Worm (Caenorhabditis elegans) whole organism, L1 larva: Measurements from ENCODE around the gene nhr-277.

ENCODE experiments used
- C34B4.2 ChIP-seq: sonication (generic microtip); optimal IDR thresholded peaks from 2 replicates; lab custom pipeline; 2017; ENCODE audit warnings: mild to moderate bottlenecking, missing genetic modification characterization, missing compliant biosample characterization
- Y116A8C.19 ChIP-seq: sonication (generic microtip); optimal IDR thresholded peaks from 2 replicates; lab custom pipeline; 2016; ENCODE audit warnings: missing compliant biosample characterization, missing genetic modification characterization, borderline replicate concordance
- alr-1 ChIP-seq: fragments of 200-800 bp; sonication (Bioruptor generic); optimal IDR thresholded peaks from 2 replicates; lab custom pipeline; 2018; ENCODE audit warnings: borderline replicate concordance, mild to moderate bottlenecking, missing genetic modification characterization, missing compliant biosample characterization
- aly-2 ChIP-seq: fragments of 150-350 bp; optimal IDR thresholded peaks from 2 replicates; lab custom pipeline; 2014; ENCODE audit warnings: missing biosample characterization, missing genetic modification characterization
- blmp-1 ChIP-seq: fragments of 150-350 bp; optimal IDR thresholded peaks from 2 replicates; lab custom pipeline; 2014; ENCODE audit warnings: missing biosample characterization, missing genetic modification characterization
- ceh-82 ChIP-seq, 3 experiments: fragments of 150-350 bp in 1 of 3; sonication (generic microtip) in 2 of 3; optimal IDR thresholded peaks; 2 replicates each; lab custom pipeline; 2014 to 2017; ENCODE audit warnings: missing biosample characterization in 3 of 3, missing genetic modification characterization in 3 of 3
- ces-1 ChIP-seq: fragments of 150-350 bp; optimal IDR thresholded peaks from 2 replicates; lab custom pipeline; 2014; ENCODE audit warnings: missing biosample characterization, missing genetic modification reagents, missing genetic modification characterization
- dpl-1 ChIP-seq, 3 experiments: fragments of 150-350 bp in 2 of 3; sonication (generic microtip) in 1 of 3; optimal IDR thresholded peaks; 2 replicates each; lab custom pipeline; 2014 to 2017; ENCODE audit warnings: missing biosample characterization in 3 of 3, missing genetic modification characterization in 3 of 3, missing genetic modification reagents in 3 of 3
- dsc-1 ChIP-seq: sonication (generic microtip); optimal IDR thresholded peaks from 2 replicates; lab custom pipeline; 2016; ENCODE audit warnings: mild to moderate bottlenecking, missing genetic modification characterization, missing compliant biosample characterization
- efl-1 ChIP-seq, 4 experiments: fragments of 150-350 bp; optimal IDR thresholded peaks in 3 of 4; peaks in 1 of 4; 1 replicate in 1 of 4; 2 replicates in 3 of 4; lab custom pipeline; 2014; ENCODE audit warnings: missing biosample characterization in 2 of 4, missing genetic modification characterization in 2 of 4, missing genetic modification reagents in 2 of 4
- egl-27 ChIP-seq, 2 experiments: fragments of 150-350 bp in 1 of 2; sonication (generic microtip); optimal IDR thresholded peaks; 3 replicates each; lab custom pipeline; 2017 to 2018; ENCODE audit warnings: missing biosample characterization in 2 of 2, missing genetic modification characterization in 2 of 2, missing genetic modification reagents in 2 of 2
- elt-2 ChIP-seq: sonication (generic microtip); optimal IDR thresholded peaks from 2 replicates; lab custom pipeline; 2016; ENCODE audit warnings: missing genetic modification characterization, mild to moderate bottlenecking, inconsistent platforms, missing compliant biosample characterization, missing genetic modification reagents
- ets-5 ChIP-seq: fragments of 200-800 bp; sonication (Bioruptor generic); IDR thresholded peaks from 2 replicates; pipeline ENCODE4 v1.3.6; 2022; ENCODE audit warnings: missing genetic modification characterization, missing compliant biosample characterization
- fkh-4 ChIP-seq: sonication (generic microtip); optimal IDR thresholded peaks from 2 replicates; lab custom pipeline; 2016; ENCODE audit warnings: missing compliant biosample characterization, missing genetic modification characterization, borderline replicate concordance
- fkh-8 ChIP-seq: sonication (generic microtip); optimal IDR thresholded peaks from 2 replicates; lab custom pipeline; 2016; ENCODE audit warnings: mild to moderate bottlenecking, missing genetic modification characterization, missing compliant biosample characterization
- fos-1 ChIP-seq: fragments of 150-350 bp; optimal IDR thresholded peaks from 2 replicates; lab custom pipeline; 2014; ENCODE audit warnings: missing biosample characterization, missing genetic modification characterization
- irx-1 ChIP-seq: sonication (generic microtip); optimal IDR thresholded peaks from 2 replicates; lab custom pipeline; 2016; ENCODE audit warnings: missing genetic modification characterization, missing compliant biosample characterization
- isw-1 ChIP-seq: fragments of 200-800 bp; sonication (Bioruptor generic); IDR thresholded peaks from 2 replicates; pipeline ENCODE4 v1.3.6; 2022; ENCODE audit warnings: missing genetic modification characterization, missing compliant biosample characterization
- jun-1 ChIP-seq: fragments of 150-350 bp; optimal IDR thresholded peaks from 2 replicates; lab custom pipeline; 2014; ENCODE audit warnings: missing biosample characterization, missing genetic modification reagents, missing genetic modification characterization
- lin-13 ChIP-seq: fragments of 150-350 bp; optimal IDR thresholded peaks from 2 replicates; lab custom pipeline; 2014; ENCODE audit warnings: missing biosample characterization, missing genetic modification reagents, missing genetic modification characterization
- lin-15B ChIP-seq: fragments of 150-350 bp; sonication (generic microtip); optimal IDR thresholded peaks from 3 replicates; lab custom pipeline; 2014; ENCODE audit warnings: missing biosample characterization, missing genetic modification characterization
- lin-35 ChIP-seq, 2 experiments: fragments of 150-350 bp; optimal IDR thresholded peaks; 2 replicates each; lab custom pipeline; 2014; ENCODE audit warnings: missing biosample characterization in 2 of 2, missing genetic modification characterization in 2 of 2, missing genetic modification reagents in 2 of 2
- lir-3 ChIP-seq: sonication (generic microtip); optimal IDR thresholded peaks from 2 replicates; lab custom pipeline; 2016; ENCODE audit warnings: mild to moderate bottlenecking, missing genetic modification characterization, moderate library complexity, missing compliant biosample characterization; ENCODE audit not compliant: poor library complexity
- lsy-2 ChIP-seq, 2 experiments: fragments of 150-350 bp; optimal IDR thresholded peaks; 2 replicates each; lab custom pipeline; 2014; ENCODE audit warnings: missing biosample characterization in 2 of 2, missing genetic modification characterization in 2 of 2
- mab-9 ChIP-seq: fragments of 200-800 bp; sonication (Bioruptor generic); IDR thresholded peaks from 2 replicates; pipeline ENCODE4 v1.3.6; 2022; ENCODE audit warnings: missing genetic modification reagents, missing genetic modification characterization, missing compliant biosample characterization
- mdl-1 ChIP-seq, 2 experiments: fragments of 150-350 bp; optimal IDR thresholded peaks; 2 replicates each; lab custom pipeline; 2014 to 2017; ENCODE audit warnings: missing biosample characterization in 2 of 2, missing genetic modification characterization in 2 of 2, inconsistent platforms in 1 of 2
- mep-1 ChIP-seq: fragments of 150-350 bp; optimal IDR thresholded peaks from 2 replicates; lab custom pipeline; 2014; ENCODE audit warnings: missing biosample characterization, missing genetic modification characterization
- nhr-12 ChIP-seq: sonication (generic microtip); optimal IDR thresholded peaks from 2 replicates; lab custom pipeline; 2017; ENCODE audit warnings: missing biosample characterization, missing genetic modification characterization
- nhr-19 ChIP-seq: fragments of 200-800 bp; sonication (Bioruptor generic); conservative IDR thresholded peaks from 2 replicates; pipeline ENCODE4 v1.3.6; 2022; ENCODE audit warnings: missing genetic modification characterization, missing compliant biosample characterization
- nhr-237 ChIP-seq: fragments of 150-350 bp; optimal IDR thresholded peaks from 2 replicates; lab custom pipeline; 2014; ENCODE audit warnings: missing biosample characterization, missing genetic modification characterization
- nhr-47 ChIP-seq: sonication (generic microtip); optimal IDR thresholded peaks from 2 replicates; lab custom pipeline; 2016; ENCODE audit warnings: mild to moderate bottlenecking, missing genetic modification characterization, moderate library complexity, missing compliant biosample characterization
- nhr-71 ChIP-seq: sonication (generic microtip); optimal IDR thresholded peaks from 2 replicates; lab custom pipeline; 2016; ENCODE audit warnings: mild to moderate bottlenecking, missing genetic modification characterization, moderate library complexity, missing compliant biosample characterization
- nhr-85 ChIP-seq: sonication (generic microtip); peaks from one replicate; lab custom pipeline; 2016; ENCODE audit warnings: missing genetic modification characterization, inconsistent platforms, missing compliant biosample characterization
- rnt-1 ChIP-seq: sonication (generic microtip); optimal IDR thresholded peaks from 2 replicates; lab custom pipeline; 2016; ENCODE audit warnings: mild to moderate bottlenecking, missing genetic modification characterization, moderate library complexity, missing compliant biosample characterization
- skn-1 ChIP-seq: fragments of 150-350 bp; optimal IDR thresholded peaks from 2 replicates; lab custom pipeline; 2014; ENCODE audit warnings: missing biosample characterization, missing genetic modification characterization
- snpc-4 ChIP-seq: fragments of 150-350 bp; optimal IDR thresholded peaks from 2 replicates; lab custom pipeline; 2014; ENCODE audit warnings: missing biosample characterization, missing genetic modification characterization
- snu-23 ChIP-seq: sonication (generic microtip); optimal IDR thresholded peaks from 2 replicates; lab custom pipeline; 2016; ENCODE audit warnings: missing genetic modification characterization, missing compliant biosample characterization
- sup-37 ChIP-seq: fragments of 200-800 bp; sonication (Bioruptor generic); optimal IDR thresholded peaks from 2 replicates; lab custom pipeline; 2018; ENCODE audit warnings: mild to moderate bottlenecking, missing genetic modification characterization, missing compliant biosample characterization
- swsn-7 ChIP-seq: sonication (generic microtip); optimal IDR thresholded peaks from 2 replicates; lab custom pipeline; 2016; ENCODE audit warnings: missing genetic modification characterization, missing compliant biosample characterization
- tbx-2 ChIP-seq: sonication (generic microtip); optimal IDR thresholded peaks from 2 replicates; lab custom pipeline; 2016; ENCODE audit warnings: missing genetic modification characterization, missing compliant biosample characterization
- tlp-1 ChIP-seq: fragments of 150-350 bp; optimal IDR thresholded peaks from 2 replicates; lab custom pipeline; 2014; ENCODE audit warnings: missing biosample characterization, missing genetic modification characterization
- unc-98 ChIP-seq: fragments of 200-800 bp; sonication (Bioruptor generic); IDR thresholded peaks from 2 replicates; pipeline ENCODE4 v1.3.6; 2022; ENCODE audit warnings: missing genetic modification characterization, missing compliant biosample characterization
- vab-15 ChIP-seq: sonication (generic microtip); optimal IDR thresholded peaks from 2 replicates; lab custom pipeline; 2017; ENCODE audit warnings: missing genotype, mild to moderate bottlenecking, missing genetic modification characterization, missing compliant biosample characterization
- xbp-1 ChIP-seq: sonication (generic microtip); optimal IDR thresholded peaks from 2 replicates; lab custom pipeline; 2016; ENCODE audit warnings: missing genetic modification characterization, missing compliant biosample characterization
- zag-1 ChIP-seq: fragments of 150-350 bp; optimal IDR thresholded peaks from 2 replicates; lab custom pipeline; 2014; ENCODE audit warnings: missing biosample characterization, missing genetic modification characterization
- zip-4 ChIP-seq: fragments of 200-800 bp; sonication (Bioruptor generic); optimal IDR thresholded peaks from 2 replicates; lab custom pipeline; 2018; ENCODE audit warnings: mild to moderate bottlenecking, missing genetic modification characterization, moderate library complexity, missing compliant biosample characterization
- ztf-11 ChIP-seq, 2 experiments: sonication (generic microtip); optimal IDR thresholded peaks; 2 replicates each; lab custom pipeline; 2016 to 2017; ENCODE audit warnings: missing genetic modification characterization in 2 of 2, missing biosample characterization in 1 of 2, missing compliant biosample characterization in 1 of 2
- ztf-4 ChIP-seq: fragments of 150-350 bp; optimal IDR thresholded peaks from 2 replicates; lab custom pipeline; 2014; ENCODE audit warnings: missing biosample characterization, missing genetic modification characterization

Gene nhr-277

DNA sequence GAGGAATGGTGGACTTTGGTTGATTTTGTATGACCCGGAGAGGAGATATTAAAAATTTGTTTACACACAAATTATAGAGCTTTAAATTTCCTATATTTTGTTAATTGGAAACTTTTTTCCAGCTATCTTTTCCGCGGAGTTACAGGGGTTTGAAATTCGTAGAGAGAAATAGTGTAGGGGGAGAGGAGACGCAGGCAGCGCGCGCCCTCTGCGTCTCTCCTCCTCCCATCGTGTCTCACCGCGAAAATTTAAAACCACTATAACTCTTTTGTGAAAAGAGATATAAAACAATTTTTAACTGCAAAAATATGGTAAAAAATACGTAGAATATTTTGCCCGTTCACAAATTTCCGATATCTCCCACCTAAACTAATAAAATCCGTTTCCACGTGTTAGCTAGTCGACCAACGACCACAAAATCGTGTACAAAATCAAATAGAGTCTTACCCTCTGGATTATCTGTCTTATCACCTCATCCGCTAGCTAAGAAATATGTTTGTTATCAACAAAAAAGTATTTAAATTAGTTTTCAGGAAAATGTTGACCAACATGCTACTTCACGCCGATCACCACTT lies at the start of gene nhr-277:
Gene nhr-277 (plus strand): TSS at position 525 of the 575 bp plus-strand sequence.
- TF ChIP-seq tlp-1 (tag; lab: Kevin White, UChicago) (no peak), ets-5 (no peak), nhr-47 (tag; lab: Kevin White, UChicago) (no peak), fkh-4 (tag; lab: Kevin White, UChicago) (no peak), nhr-85 (peak; percentile 9), snpc-4 (no peak), efl-1 (optimal IDR thresholded peaks at IDR 0.05; lab: Kevin White, UChicago) (no peak), efl-1 (GFP tag; optimal IDR thresholded peaks at IDR 0.05 in 1 of 2; lab: Kevin White, UChicago) (peak in 1 of 2 experiments; percentile 11), skn-1 (no peak)

DNA sequence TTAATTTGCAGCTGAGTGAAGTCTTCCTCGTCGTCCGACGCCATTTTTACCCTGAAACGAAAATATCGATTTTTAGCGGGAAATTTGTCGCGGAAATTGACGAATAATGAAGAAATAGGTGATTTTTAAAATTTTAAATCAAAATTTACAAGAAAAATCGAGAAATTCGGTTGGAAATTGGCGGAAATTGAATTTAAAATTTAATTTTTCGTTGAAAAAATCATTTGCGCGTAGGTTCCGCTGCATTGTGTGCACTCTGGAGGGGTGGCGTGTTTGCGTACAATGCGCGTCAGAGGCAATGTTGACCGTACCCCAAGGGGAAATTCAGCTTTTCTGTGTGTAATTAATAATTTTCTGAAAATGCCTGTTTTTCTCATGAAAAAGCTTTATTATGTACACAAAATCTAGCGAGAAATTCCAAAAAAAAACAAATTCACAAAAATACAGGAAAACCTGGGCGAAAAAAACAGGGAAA lies 38.8 kb upstream of the nhr-277 start, which contains the start of gene Y94H6A.5:
Gene Y94H6A.5 (minus strand): TSS at position 51 of the 475 bp plus-strand sequence.
- TF ChIP-seq nhr-85: peak; percentile 19
- no peak for TF ChIP-seq nhr-71
- TF ChIP-seq aly-2 (tag; lab: Kevin White, UChicago): no peak
- peak; percentile 57 for TF ChIP-seq snu-23 (GFP tag; lab: Kevin White, UChicago)
- no peak for TF ChIP-seq nhr-237 (tag; lab: Kevin White, UChicago)
- TF ChIP-seq egl-27 (tag; optimal IDR thresholded peaks at IDR 0.05; lab: Kevin White, UChicago): no peak
- no peak for TF ChIP-seq vab-15 (tag; lab: Kevin White, UChicago)
- TF ChIP-seq dpl-1 (GFP tag; optimal IDR thresholded peaks at IDR 0.05; lab: Kevin White, UChicago): peak; percentile 31 to 65 (median 37)
- peak; percentile 43 for TF ChIP-seq ztf-4 (tag; lab: Kevin White, UChicago)
- no peak for TF ChIP-seq swsn-7
- TF ChIP-seq zip-4: no peak
- TF ChIP-seq unc-98 (GFP tag; lab: Robert Waterston, UW): no peak
- no peak for TF ChIP-seq jun-1 (tag; lab: Kevin White, UChicago)
- no peak for TF ChIP-seq C34B4.2 (tag; lab: Kevin White, UChicago)
- peak; percentile 90 to 98 for TF ChIP-seq lsy-2 (tag; optimal IDR thresholded peaks at IDR 0.05; lab: Kevin White, UChicago)
- 0 out of 2 replicates have a peak, but pooled peaks have one; percentile 6 for TF ChIP-seq nhr-19 (GFP tag; lab: Robert Waterston, UW)
- TF ChIP-seq sup-37 (GFP tag; lab: Kevin White, UChicago): no peak
- TF ChIP-seq dsc-1 (tag; lab: Kevin White, UChicago): peak; percentile 13
- TF ChIP-seq irx-1: peak; percentile 0
- peak in 2 of 3 experiments; percentile 23 to 59 for TF ChIP-seq ceh-82 (tag; optimal IDR thresholded peaks at IDR 0.05; lab: Kevin White, UChicago)
- no peak for TF ChIP-seq elt-2 (tag; lab: Kevin White, UChicago)
- no peak for TF ChIP-seq Y116A8C.19
- no peak for TF ChIP-seq ztf-11 (tag; optimal IDR thresholded peaks at IDR 0.05; lab: Kevin White, UChicago)
- peak; percentile 51 to 72 for TF ChIP-seq lin-35 (GFP tag; optimal IDR thresholded peaks at IDR 0.05; lab: Kevin White, UChicago)
- peak; percentile 42; the same call in 1 of the 2 replicates for TF ChIP-seq isw-1
- no peak for TF ChIP-seq ets-5
- no peak for TF ChIP-seq lin-15B (tag; lab: Kevin White, UChicago)
- TF ChIP-seq fkh-8 (tag; lab: Kevin White, UChicago): peak; percentile 55
- no peak for TF ChIP-seq mab-9
- TF ChIP-seq fos-1 (tag; lab: Kevin White, UChicago): no peak
- TF ChIP-seq mdl-1 (tag; optimal IDR thresholded peaks at IDR 0.05; lab: Kevin White, UChicago): peak in 1 of 2 experiments; percentile 43
- no peak for TF ChIP-seq fkh-4 (tag; lab: Kevin White, UChicago)
- no peak for TF ChIP-seq alr-1 (tag; lab: Kevin White, UChicago)
- TF ChIP-seq ces-1: no peak
- peak; percentile 33 for TF ChIP-seq blmp-1 (tag; lab: Kevin White, UChicago)
- TF ChIP-seq lin-13 (GFP tag; lab: Kevin White, UChicago): peak; percentile 40
- peak; percentile 33 for TF ChIP-seq xbp-1 (tag; lab: Kevin White, UChicago)
- no peak for TF ChIP-seq rnt-1
- peak; percentile 59 for TF ChIP-seq efl-1 (optimal IDR thresholded peaks at IDR 0.05; lab: Kevin White, UChicago)
- peak; percentile 64 to 93 for TF ChIP-seq efl-1 (GFP tag; optimal IDR thresholded peaks at IDR 0.05 in 1 of 2; lab: Kevin White, UChicago)
- no peak for TF ChIP-seq lir-3
- no peak for TF ChIP-seq nhr-12
- peak; percentile 56 for TF ChIP-seq mep-1 (tag; lab: Kevin White, UChicago)
- peak; percentile 45 for TF ChIP-seq tbx-2 (tag; lab: Kevin White, UChicago)
- no peak for TF ChIP-seq zag-1 (tag; lab: Kevin White, UChicago)
